Fruit fly (Drosophila melanogaster): ENCODE measurements around the gene CG18223.

The CG18223 gene

DNA sequence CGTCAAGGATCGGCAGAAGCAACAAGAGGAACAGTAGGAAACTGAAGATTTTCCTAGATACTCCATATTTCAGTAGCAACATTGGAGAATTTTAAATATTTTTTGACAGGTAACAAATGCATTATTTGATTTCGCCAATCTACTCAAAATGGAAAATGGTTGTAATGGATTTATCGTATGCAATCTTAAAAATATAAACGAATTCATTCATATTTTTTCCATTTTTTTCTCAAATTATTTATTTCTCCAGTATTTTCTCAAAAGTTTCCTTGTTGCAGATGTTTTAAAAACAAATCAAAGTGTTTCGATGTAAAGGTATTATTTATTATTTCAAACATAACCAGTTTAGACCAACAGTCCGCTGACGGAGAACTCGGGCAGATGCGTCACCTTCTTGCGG lies at the start of gene CG18223:
CG18223 (minus strand) TSS at position 101 of the 400 bp plus-strand sequence.
- TF ChIP-seq Asciz (GFP tag; optimal IDR thresholded peaks at IDR 0.05) (no peak), Kr (GFP tag; optimal IDR thresholded peaks at IDR 0.05) (no peak), run (tag; optimal IDR thresholded peaks at IDR 0.05) (no peak), Lim3 (GFP tag; IDR thresholded peaks at IDR 0.05) (no peak), crol (GFP tag; IDR thresholded peaks at IDR 0.05) (no peak), vvl (GFP tag; IDR thresholded peaks at IDR 0.05) (no peak), Myb (GFP tag; optimal IDR thresholded peaks at IDR 0.05) (no peak), eve (GFP tag; optimal IDR thresholded peaks at IDR 0.05) (no peak), Nf-YB (GFP tag; optimal IDR thresholded peaks at IDR 0.05) (no peak), CG4424 (GFP tag; optimal IDR thresholded peaks at IDR 0.05) (no peak), CG7745 (tag; optimal IDR thresholded peaks at IDR 0.05) (no peak), D (optimal IDR thresholded peaks at IDR 0.05) (no peak), D (GFP tag; optimal IDR thresholded peaks at IDR 0.05) (no peak), tup (GFP tag; optimal IDR thresholded peaks at IDR 0.05) (no peak), Lhr (GFP tag; optimal IDR thresholded peaks at IDR 0.05) (no peak), ap (GFP tag; IDR thresholded peaks at IDR 0.05) (no peak)

DNA sequence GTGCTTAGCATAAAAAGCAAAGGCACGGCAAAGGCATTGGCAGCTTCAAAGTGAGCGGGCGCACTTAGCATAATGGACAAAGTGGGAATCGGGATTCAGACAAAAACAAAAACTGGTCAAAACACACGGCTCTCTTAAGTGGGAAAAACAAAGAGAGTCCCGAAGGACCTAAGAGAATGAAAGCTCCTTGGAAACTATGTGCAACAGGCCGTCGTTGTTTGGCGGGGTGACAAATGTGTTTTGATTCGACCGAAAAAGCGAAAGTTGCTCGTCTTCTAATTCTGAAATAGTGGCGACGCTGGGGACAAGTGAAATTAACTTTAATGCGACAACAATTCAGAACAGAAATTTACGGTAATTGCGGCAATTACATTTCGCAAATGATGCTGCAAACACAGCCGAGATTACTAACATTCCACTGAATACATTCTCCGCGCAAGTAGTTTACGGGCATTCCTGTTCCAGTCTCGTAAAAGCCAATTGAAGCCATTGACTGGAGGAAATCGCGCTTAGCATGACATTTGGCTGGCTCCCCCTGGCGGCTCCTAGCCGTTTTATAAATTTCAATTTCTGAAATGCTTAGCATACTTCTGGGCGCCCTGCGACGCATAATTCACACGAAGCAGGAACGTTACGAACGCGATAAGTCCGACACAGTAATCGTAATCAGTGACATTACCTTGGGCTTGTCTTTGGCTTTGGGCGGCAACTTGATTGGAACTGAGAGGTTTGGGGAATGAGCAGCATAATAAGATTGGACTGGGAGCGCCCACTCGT lies 48.3 kb upstream of the CG18223 start:
- TF ChIP-seq Deaf1 (tag; optimal IDR thresholded peaks at IDR 0.05) (peak; percentile 36), ems (GFP tag; optimal IDR thresholded peaks at IDR 0.05) (no peak), yki (optimal IDR thresholded peaks at IDR 0.05) (no peak), CG9727 (GFP tag; optimal IDR thresholded peaks at IDR 0.05) (no peak), btn (GFP tag; optimal IDR thresholded peaks at IDR 0.05) (no peak), CG1832 (GFP tag; optimal IDR thresholded peaks at IDR 0.05) (no peak), bigmax (GFP tag; optimal IDR thresholded peaks at IDR 0.05) (no peak), ftz-f1 (GFP tag; optimal IDR thresholded peaks at IDR 0.05) (peak; percentile 30), ab (GFP tag; optimal IDR thresholded peaks at IDR 0.05) (no peak), cas (GFP tag; IDR thresholded peaks at IDR 0.05) (no peak), sim (GFP tag; IDR thresholded peaks at IDR 0.05) (no peak), salm (tag; optimal IDR thresholded peaks at IDR 0.05) (no peak), CG8478 (optimal IDR thresholded peaks at IDR 0.05) (no peak), CG6765 (GFP tag; optimal IDR thresholded peaks at IDR 0.05) (no peak), CG10565 (GFP tag; optimal IDR thresholded peaks at IDR 0.05) (no peak), ara (GFP tag; IDR thresholded peaks at IDR 0.05) (no peak), CG6813 (GFP tag; optimal IDR thresholded peaks at IDR 0.05) (no peak), al (GFP tag; IDR thresholded peaks at IDR 0.05) (no peak), Doc3 (GFP tag; IDR thresholded peaks at IDR 0.05; ENCODE audit: partially characterized antibody) (no peak), CG3995 (GFP tag; optimal IDR thresholded peaks at IDR 0.05) (no peak), dmrt99B (tag; optimal IDR thresholded peaks at IDR 0.05) (no peak), Hsf (GFP tag; optimal IDR thresholded peaks at IDR 0.05) (peak; percentile 10), abd-A (tag; optimal IDR thresholded peaks at IDR 0.05) (peak; percentile 2), HmgZ (tag; optimal IDR thresholded peaks at IDR 0.05) (peak; percentile 20), Lhr (GFP tag; optimal IDR thresholded peaks at IDR 0.05) (no peak), CG11723 (GFP tag; optimal IDR thresholded peaks at IDR 0.05) (no peak), CG18764 (GFP tag; optimal IDR thresholded peaks at IDR 0.05) (no peak), Xrp1 (GFP tag; IDR thresholded peaks at IDR 0.05) (no peak), gsb-n (tag; optimal IDR thresholded peaks at IDR 0.05) (no peak), Optix (GFP tag; IDR thresholded peaks at IDR 0.05) (0 out of 3 replicates have a peak, but pooled peaks have one; percentile 51), CG8281 (tag; optimal IDR thresholded peaks at IDR 0.05) (no peak), CG4328 (GFP tag; optimal IDR thresholded peaks at IDR 0.05) (no peak), ERR (GFP tag; optimal IDR thresholded peaks at IDR 0.05) (no peak), Dref (GFP tag; IDR thresholded peaks at IDR 0.05) (no peak), Antp (GFP tag; optimal IDR thresholded peaks at IDR 0.05) (no peak), ci (GFP tag; IDR thresholded peaks at IDR 0.05) (peak; percentile 65; the same call in 2 of the 3 replicates)
